Fruit fly (Drosophila melanogaster): Measurements from ENCODE around the gene CG11658.

- TF ChIP-seq vri (GFP tag; optimal IDR thresholded peaks at IDR 0.05) = no peak
- no peak for TF ChIP-seq svp (GFP tag)
- no peak for TF ChIP-seq dsx (GFP tag; optimal IDR thresholded peaks at IDR 0.05; ENCODE audit: poor library complexity, severe bottlenecking)
- TF ChIP-seq OdsH (GFP tag; optimal IDR thresholded peaks at IDR 0.05) = no peak
- TF ChIP-seq lz (GFP tag; optimal IDR thresholded peaks at IDR 0.05) = no peak
- no peak for TF ChIP-seq achi (GFP tag; optimal IDR thresholded peaks at IDR 0.05)
- TF ChIP-seq cyc (GFP tag; optimal IDR thresholded peaks at IDR 0.05) = no peak
- no peak for TF ChIP-seq CG9139 (GFP tag; optimal IDR thresholded peaks at IDR 0.05)
Observed at dm6 chr3L:11685876-11686275, 22.5 kb downstream of the CG11658 start.
